Fruit fly (Drosophila melanogaster) Kc167 (cell line): ENCODE data around the gene CG16800.

ENCODE experiments used
- Myc ChIP-seq: fragments of >200 bp; optimal IDR thresholded peaks from 2 replicates; lab custom pipeline; 2017; ENCODE audit warnings: missing external identifiers
- Sin3A ChIP-seq: fragments of >200 bp; optimal IDR thresholded peaks from 2 replicates; lab custom pipeline; 2018; ENCODE audit warnings: missing external identifiers
- h ChIP-seq: fragments of >200 bp; optimal IDR thresholded peaks from 3 replicates; lab custom pipeline; 2018; ENCODE audit warnings: missing external identifiers
- insv ChIP-seq: fragments of >200 bp; optimal IDR thresholded peaks from 3 replicates; lab custom pipeline; 2018; ENCODE audit warnings: missing external identifiers
- psq ChIP-seq: fragments of >200 bp; optimal IDR thresholded peaks from 2 replicates; lab custom pipeline; 2017; ENCODE audit warnings: missing external identifiers
- ttk ChIP-seq: sonication (Bioruptor generic); optimal IDR thresholded peaks from 2 replicates; lab custom pipeline; 2017; ENCODE audit warnings: missing external identifiers

Gene CG16800

DNA sequence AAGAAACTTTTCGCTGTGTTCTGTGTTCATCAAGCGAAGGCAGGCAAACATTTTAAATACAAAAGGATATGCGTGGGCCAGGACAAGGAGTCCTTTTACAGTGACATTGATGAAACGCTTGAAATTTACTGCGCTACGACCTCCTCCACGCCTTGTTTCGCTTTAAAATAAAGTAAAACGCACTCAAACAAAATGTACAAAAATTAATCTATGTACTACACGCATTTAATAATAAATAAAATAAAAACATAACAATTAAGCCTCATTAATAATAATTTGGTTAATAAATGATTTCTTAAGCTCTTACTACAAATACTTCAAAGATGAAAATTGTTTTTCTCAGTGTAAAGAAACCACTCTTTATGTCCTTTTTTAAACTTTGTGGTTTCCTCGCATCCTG, 18.7 kb downstream of the CG16800 start:
- TF ChIP-seq h (lab: Kevin White, UChicago) (no peak), ttk (lab: Kevin White, UChicago) (no peak), Myc (lab: Kevin White, UChicago) (no peak), psq (no peak), Sin3A (lab: Kevin White, UChicago) (no peak), insv (lab: Kevin White, UChicago) (no peak)

DNA sequence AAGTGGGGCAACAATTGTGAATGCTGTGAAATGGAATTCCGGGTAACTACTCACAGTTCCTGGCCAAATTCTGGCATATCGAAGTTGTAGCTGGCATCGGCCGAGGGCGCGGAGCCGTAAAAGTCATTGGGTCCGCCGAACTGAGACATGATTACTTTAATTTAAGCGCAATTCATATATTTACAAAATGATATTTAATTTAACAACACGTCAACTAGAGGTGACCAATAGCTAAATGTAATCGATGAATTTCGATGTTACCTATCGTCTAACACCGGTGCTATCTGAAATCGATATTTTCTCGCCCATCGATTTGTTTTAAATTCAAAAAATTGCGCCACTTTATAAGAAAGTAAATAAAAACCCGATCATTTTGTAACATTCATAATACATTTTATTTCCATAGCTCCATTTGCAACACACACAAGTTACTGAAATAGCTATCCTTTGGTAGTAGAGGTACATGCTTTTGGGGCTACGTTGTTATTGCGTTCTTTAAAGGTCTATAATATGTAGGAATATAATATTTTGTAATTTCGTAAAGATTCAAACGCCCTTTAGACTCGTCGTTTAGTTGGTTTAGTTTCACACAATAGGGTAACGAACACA, 34.1 kb downstream of the CG16800 start, which contains the start of gene Yip1d1:
Gene Yip1d1, minus strand, starts transcription at position 243 of the 609 bp plus-strand sequence.
- TF ChIP-seq Sin3A (lab: Kevin White, UChicago) = no peak
- no peak for TF ChIP-seq Myc (lab: Kevin White, UChicago)
- TF ChIP-seq h (lab: Kevin White, UChicago) = no peak
- no peak for TF ChIP-seq psq
- TF ChIP-seq insv (lab: Kevin White, UChicago) = no peak
- no peak for TF ChIP-seq ttk (lab: Kevin White, UChicago)

- TF ChIP-seq Sin3A (lab: Kevin White, UChicago) = no peak
- no peak for TF ChIP-seq insv (lab: Kevin White, UChicago)
- TF ChIP-seq h (lab: Kevin White, UChicago) = no peak
Observed at dm6 chr2L:13003659-13004058, 37.3 kb downstream of the CG16800 start.

- no peak for TF ChIP-seq psq
Observed at dm6 chr2L:13004059-13004870, 37.9 kb downstream of the CG16800 start, which contains the start of the genes Vha68-1 and mTor. Gene Vha68-1 (minus strand): TSS chr2L:13004107. Gene mTor (plus strand): TSS chr2L:13004480.

- TF ChIP-seq ttk (lab: Kevin White, UChicago) = no peak
- no peak for TF ChIP-seq Sin3A (lab: Kevin White, UChicago)
- TF ChIP-seq psq = no peak
- no peak for TF ChIP-seq Myc (lab: Kevin White, UChicago)
- no peak for TF ChIP-seq insv (lab: Kevin White, UChicago)
- no peak for TF ChIP-seq h (lab: Kevin White, UChicago)
Observed at dm6 chr2L:13005304-13005703, 38.9 kb downstream of the CG16800 start.

DNA sequence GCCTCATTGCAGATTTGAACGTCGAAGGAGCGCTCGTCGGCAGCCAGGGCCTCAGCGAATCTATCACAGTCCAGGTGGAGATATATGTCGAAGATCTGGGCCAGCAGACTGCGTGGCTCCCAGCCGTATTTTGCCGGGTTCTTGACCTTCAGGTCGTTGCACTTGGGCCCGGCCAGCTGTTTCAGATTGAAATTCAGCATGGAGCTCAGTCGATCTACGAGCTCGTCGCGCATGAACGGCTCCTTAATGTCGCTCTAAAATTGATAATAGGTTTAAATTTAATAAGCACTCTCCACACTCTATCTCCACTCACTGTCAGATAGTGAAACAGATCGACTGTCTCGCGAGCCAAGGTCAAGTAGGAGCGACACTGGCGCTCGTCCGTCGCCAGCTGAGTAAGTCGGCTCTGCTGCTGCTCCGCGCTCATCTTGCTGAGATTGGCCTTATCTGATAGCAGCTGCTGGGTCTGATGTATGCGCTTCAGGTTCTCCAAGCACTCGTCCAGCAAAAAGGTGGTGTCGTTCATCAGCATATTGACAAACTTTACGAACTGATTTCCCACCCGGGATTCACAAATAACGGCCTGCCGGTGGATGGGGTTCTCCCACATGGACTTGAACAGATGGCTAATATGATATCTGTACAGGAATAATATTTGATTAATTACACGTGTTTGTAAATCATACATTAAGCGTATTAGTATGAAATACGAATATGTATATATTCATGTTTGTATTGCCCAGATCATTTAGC, 47.8 kb downstream of the CG16800 start:
- TF ChIP-seq insv (lab: Kevin White, UChicago) (no peak), Myc (lab: Kevin White, UChicago) (no peak), psq (no peak), Sin3A (lab: Kevin White, UChicago) (no peak), h (lab: Kevin White, UChicago) (no peak), ttk (lab: Kevin White, UChicago) (no peak)
